Fruit fly (Drosophila melanogaster): ENCODE results near the gene Sas-6.

DNA sequence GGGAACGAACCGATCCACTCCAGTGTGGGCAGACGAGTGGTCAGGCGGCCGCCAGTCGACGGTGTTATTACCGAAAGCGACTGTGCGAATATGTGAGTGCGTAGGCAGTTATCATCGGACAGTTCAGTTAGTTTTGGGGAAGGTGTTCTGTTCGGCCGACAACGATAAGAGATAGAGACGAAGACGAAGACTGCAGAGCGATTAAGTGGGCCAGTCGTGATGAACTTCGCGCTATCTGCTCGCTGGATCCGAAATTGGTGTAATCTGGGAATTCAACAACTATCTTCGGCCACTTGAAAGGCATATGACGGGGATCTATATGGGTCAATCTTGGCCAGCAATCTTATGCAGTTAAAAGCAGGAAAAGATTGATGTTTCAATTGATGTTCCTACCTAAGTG is 14.0 kb downstream of the Sas-6 start, which contains the start of gene CG7912:
- TF ChIP-seq CG8478 (optimal IDR thresholded peaks at IDR 0.05) (no peak), CTCF (optimal IDR thresholded peaks at IDR 0.05) (no peak)
